Worm (Caenorhabditis elegans): ENCODE measurements around the gene zmp-1.

ce11 chrIII:5980274-5980918 is 47.6 kb upstream of the zmp-1 start:
- TF ChIP-seq ztf-22 (GFP tag; optimal IDR thresholded peaks at IDR 0.05) (no peak), repo-1 (tag; optimal IDR thresholded peaks at IDR 0.05) (no peak), B0035.1 (tag; optimal IDR thresholded peaks at IDR 0.05) (no peak), unc-62 (GFP tag; optimal IDR thresholded peaks at IDR 0.05) (no peak), nfyb-1 (GFP tag; IDR thresholded peaks at IDR 0.05) (no peak)

All from whole organism, young adult.